Worm (Caenorhabditis elegans) whole organism, L3 larva: ENCODE results near the gene W03F9.2.
A peak's percentile ranks its signal among the peaks of the same experiment; 100 is the strongest.

Experiments used
- ama-1 ChIP-seq: fragments of 150-350 bp; optimal IDR thresholded peaks from 2 replicates; lab custom pipeline; 2018
- ceh-28 ChIP-seq: fragments of 150-350 bp; optimal IDR thresholded peaks from 2 replicates; lab custom pipeline; 2014; ENCODE audit warnings: missing biosample characterization, missing genetic modification reagents, missing genetic modification characterization
- egl-27 ChIP-seq: sonication (generic microtip); optimal IDR thresholded peaks from 4 replicates; lab custom pipeline; 2017; ENCODE audit warnings: missing biosample characterization, missing genetic modification reagents, missing genetic modification characterization
- elt-3 ChIP-seq, 3 experiments: fragments of 150-350 bp in 1 of 3; sonication (generic microtip) in 2 of 3; optimal IDR thresholded peaks; 2 replicates in 2 of 3; 4 replicates in 1 of 3; lab custom pipeline; 2014 to 2017; ENCODE audit warnings: missing biosample characterization in 3 of 3, missing genetic modification characterization in 3 of 3
- fos-1 ChIP-seq: fragments of 150-350 bp; optimal IDR thresholded peaks from 2 replicates; lab custom pipeline; 2014; ENCODE audit warnings: missing biosample characterization, missing genetic modification characterization
- nhr-11 ChIP-seq: fragments of 150-350 bp; optimal IDR thresholded peaks from 2 replicates; lab custom pipeline; 2014; ENCODE audit warnings: missing biosample characterization, missing genetic modification characterization
- nhr-12 ChIP-seq: fragments of 150-350 bp; optimal IDR thresholded peaks from 2 replicates; lab custom pipeline; 2014; ENCODE audit warnings: missing biosample characterization, missing genetic modification characterization
- nhr-237 ChIP-seq: fragments of 150-350 bp; optimal IDR thresholded peaks from 2 replicates; lab custom pipeline; 2014; ENCODE audit warnings: missing biosample characterization, missing genetic modification characterization
- nhr-25 ChIP-seq: sonication (generic microtip); optimal IDR thresholded peaks from 2 replicates; lab custom pipeline; 2017; ENCODE audit warnings: missing biosample characterization, missing genetic modification characterization
- nhr-28 ChIP-seq: fragments of 150-350 bp; optimal IDR thresholded peaks from 2 replicates; lab custom pipeline; 2014; ENCODE audit warnings: missing biosample characterization, missing genetic modification characterization
- pha-4 ChIP-seq: fragments of 150-350 bp; optimal IDR thresholded peaks from 2 replicates; lab custom pipeline; 2014; ENCODE audit warnings: missing biosample characterization, missing genetic modification reagents, missing genetic modification characterization
- sea-2 ChIP-seq: fragments of 150-350 bp; sonication (generic microtip); optimal IDR thresholded peaks from 4 replicates; lab custom pipeline; 2014; ENCODE audit warnings: missing biosample characterization, missing genetic modification reagents, missing genetic modification characterization
- tbx-2 ChIP-seq: sonication (generic microtip); optimal IDR thresholded peaks from 2 replicates; lab custom pipeline; 2016; ENCODE audit warnings: mild to moderate bottlenecking, missing genetic modification characterization, missing compliant biosample characterization

DNA sequence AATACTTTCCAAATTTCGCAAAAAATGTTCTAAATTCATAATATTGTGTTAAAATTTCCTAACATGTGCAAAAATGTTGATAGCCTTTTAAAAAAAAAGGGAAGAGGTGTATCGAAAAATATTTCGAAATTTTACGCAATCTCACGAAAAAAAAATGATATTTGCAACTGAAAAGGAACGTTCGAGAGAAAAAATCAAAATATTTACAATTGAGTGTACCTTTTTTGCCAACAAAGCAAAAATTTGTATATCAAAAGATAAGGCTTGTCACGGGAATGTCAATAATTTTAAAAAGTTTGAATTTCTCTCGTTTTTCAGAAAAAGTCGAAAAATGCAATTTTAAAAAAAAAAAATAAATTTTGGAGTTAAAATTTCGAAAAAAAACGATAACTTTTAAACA lies 4.3 kb downstream of the W03F9.2 start:
- TF ChIP-seq ama-1 (lab: Kevin White, UChicago) (no peak), nhr-25 (no peak), ceh-28 (no peak), pha-4 (tag; lab: Kevin White, UChicago) (peak; percentile 37), tbx-2 (no peak), nhr-237 (tag; lab: Kevin White, UChicago) (no peak), elt-3 (tag; optimal IDR thresholded peaks at IDR 0.05; lab: Kevin White, UChicago) (no peak), egl-27 (tag; lab: Kevin White, UChicago) (no peak), nhr-28 (tag; lab: Kevin White, UChicago) (no peak), sea-2 (no peak), nhr-12 (no peak), nhr-11 (tag; lab: Kevin White, UChicago) (no peak), fos-1 (tag; lab: Kevin White, UChicago) (no peak)
